Fruit fly (Drosophila melanogaster) whole organism, embryonic: ENCODE results near the gene Pebp1.

Experiments used
- Antp ChIP-seq: fragments of 200-800 bp; sonication (Bioruptor generic); optimal IDR thresholded peaks from 3 replicates; lab custom pipeline; 2016; ENCODE audit warnings: missing biosample characterization, missing genetic modification characterization
- Blimp-1 ChIP-seq: fragments of 200-800 bp; sonication (Bioruptor generic); optimal IDR thresholded peaks from 3 replicates; lab custom pipeline; 2018; ENCODE audit warnings: missing biosample characterization, missing genetic modification characterization, mild to moderate bottlenecking, moderate library complexity, missing genetic modification reagents
- CG10565 ChIP-seq: fragments of 200-800 bp; sonication (Bioruptor generic); optimal IDR thresholded peaks from 3 replicates; lab custom pipeline; 2016; ENCODE audit warnings: missing biosample characterization, mild to moderate bottlenecking, missing genetic modification characterization
- CG10654 ChIP-seq: fragments of 200-800 bp; sonication (Bioruptor generic); optimal IDR thresholded peaks from 2 replicates; lab custom pipeline; 2016; ENCODE audit warnings: missing biosample characterization, missing genetic modification characterization
- CG12299 ChIP-seq: fragments of 200-800 bp; sonication (Bioruptor generic); optimal IDR thresholded peaks from 2 replicates; lab custom pipeline; 2018; ENCODE audit warnings: missing biosample characterization, mild to moderate bottlenecking, missing genetic modification characterization
- CG12659 ChIP-seq: fragments of 200-800 bp; sonication (Bioruptor generic); optimal IDR thresholded peaks from 3 replicates; lab custom pipeline; 2017; ENCODE audit warnings: mild to moderate bottlenecking, missing biosample characterization, missing genetic modification reagents, missing genetic modification characterization
- CG12769 ChIP-seq: fragments of 200-800 bp; sonication (Bioruptor generic); optimal IDR thresholded peaks from 2 replicates; lab custom pipeline; 2019; ENCODE audit warnings: missing biosample characterization, mild to moderate bottlenecking, missing genetic modification characterization, moderate library complexity
- CG13287 ChIP-seq: fragments of 200-800 bp; sonication (Bioruptor generic); IDR thresholded peaks from 2 replicates; pipeline ENCODE4 v1.3.6; 2022; ENCODE audit warnings: missing biosample characterization, missing genetic modification characterization; ENCODE audit not compliant: partially characterized antibody
- CG15011 ChIP-seq: fragments of 200-800 bp; sonication (Bioruptor generic); optimal IDR thresholded peaks from 3 replicates; lab custom pipeline; 2018; ENCODE audit warnings: missing biosample characterization, mild to moderate bottlenecking, missing genetic modification characterization
- CG17802 ChIP-seq: fragments of 200-800 bp; sonication (Bioruptor generic); optimal IDR thresholded peaks from 2 replicates; lab custom pipeline; 2018; ENCODE audit warnings: missing biosample characterization, mild to moderate bottlenecking, missing genetic modification characterization, moderate library complexity
- CG2116 ChIP-seq: fragments of 200-800 bp; sonication (Bioruptor generic); optimal IDR thresholded peaks from 3 replicates; lab custom pipeline; 2018; ENCODE audit warnings: missing biosample characterization, mild to moderate bottlenecking, missing genetic modification characterization
- CG2120 ChIP-seq: fragments of 200-800 bp; sonication (Bioruptor generic); optimal IDR thresholded peaks from 3 replicates; lab custom pipeline; 2016; ENCODE audit warnings: missing biosample characterization, missing genetic modification characterization
- CG2129 ChIP-seq: fragments of 200-800 bp; sonication (Bioruptor generic); IDR thresholded peaks from 2 replicates; pipeline ENCODE4 v1.3.6; 2022; ENCODE audit warnings: missing biosample characterization, missing genetic modification characterization; ENCODE audit not compliant: partially characterized antibody
- CG2678 ChIP-seq: fragments of 200-800 bp; sonication (Bioruptor generic); optimal IDR thresholded peaks from 3 replicates; lab custom pipeline; 2019; ENCODE audit warnings: missing biosample characterization, mild to moderate bottlenecking, missing genetic modification characterization, moderate library complexity
- CG34376 ChIP-seq: fragments of 200-800 bp; sonication (Bioruptor generic); optimal IDR thresholded peaks from 2 replicates; lab custom pipeline; 2018; ENCODE audit warnings: missing biosample characterization, mild to moderate bottlenecking, missing genetic modification characterization
- CG3847 ChIP-seq: fragments of 200-800 bp; sonication (Bioruptor generic); IDR thresholded peaks from 2 replicates; pipeline ENCODE4 v1.3.6; 2022; ENCODE audit warnings: missing biosample characterization, missing genetic modification characterization
- CG7357 ChIP-seq: fragments of 200-800 bp; sonication (Bioruptor generic); IDR thresholded peaks from 3 replicates; pipeline ENCODE4 v1.3.6; 2022; ENCODE audit warnings: missing biosample characterization, missing genetic modification characterization
- CG7839 ChIP-seq: fragments of 200-800 bp; sonication (Bioruptor generic); optimal IDR thresholded peaks from 3 replicates; lab custom pipeline; 2018; ENCODE audit warnings: missing biosample characterization, mild to moderate bottlenecking, missing genetic modification characterization, moderate library complexity
- CG8765 ChIP-seq: fragments of 200-800 bp; sonication (Bioruptor generic); IDR thresholded peaks from 2 replicates; pipeline ENCODE4 v1.3.6; 2022; ENCODE audit warnings: missing biosample characterization, missing genetic modification characterization
- D19B ChIP-seq: fragments of 200-800 bp; sonication (Bioruptor generic); optimal IDR thresholded peaks from 2 replicates; lab custom pipeline; 2017; ENCODE audit warnings: missing biosample characterization, mild to moderate bottlenecking, missing genetic modification characterization
- E2f1 ChIP-seq: fragments of 200-800 bp; sonication (Bioruptor generic); IDR thresholded peaks from 2 replicates; pipeline ENCODE4 v1.3.6; 2022; ENCODE audit warnings: missing biosample characterization, missing genetic modification characterization
- Hr39 ChIP-seq: fragments of >200 bp; optimal IDR thresholded peaks from 2 replicates; lab custom pipeline; 2017
- Lpt ChIP-seq: fragments of >200 bp; optimal IDR thresholded peaks from 2 replicates; lab custom pipeline; 2018; ENCODE audit warnings: missing biosample characterization, missing genetic modification characterization
- MESR4 ChIP-seq: fragments of 200-800 bp; sonication (Bioruptor generic); optimal IDR thresholded peaks from 2 replicates; lab custom pipeline; 2018; ENCODE audit warnings: missing biosample characterization, mild to moderate bottlenecking, missing genetic modification characterization, moderate library complexity
- MTF-1 ChIP-seq: fragments of 200-800 bp; sonication (Bioruptor generic); optimal IDR thresholded peaks from 2 replicates; lab custom pipeline; 2018; ENCODE audit warnings: missing biosample characterization, mild to moderate bottlenecking, missing genetic modification characterization, borderline replicate concordance
- NC2α ChIP-seq: fragments of 200-800 bp; sonication (Bioruptor generic); optimal IDR thresholded peaks from 2 replicates; lab custom pipeline; 2016; ENCODE audit warnings: missing biosample characterization, missing genetic modification characterization
- NK7.1 ChIP-seq: fragments of 200-800 bp; sonication (Bioruptor generic); optimal IDR thresholded peaks from 3 replicates; lab custom pipeline; 2016; ENCODE audit warnings: missing biosample characterization, missing genetic modification characterization
- Neu2 ChIP-seq: fragments of 200-800 bp; sonication (Bioruptor generic); optimal IDR thresholded peaks from 3 replicates; lab custom pipeline; 2016; ENCODE audit warnings: missing biosample characterization, missing genetic modification characterization, borderline replicate concordance
- Nf-YC ChIP-seq: fragments of 200-800 bp; optimal IDR thresholded peaks from 3 replicates; lab custom pipeline; 2019; ENCODE audit warnings: missing biosample characterization, mild to moderate bottlenecking, missing genetic modification characterization, moderate library complexity
- Oli ChIP-seq: fragments of 200-800 bp; sonication (Bioruptor generic); optimal IDR thresholded peaks from 2 replicates; lab custom pipeline; 2018; ENCODE audit warnings: missing biosample characterization, mild to moderate bottlenecking, missing genetic modification characterization, moderate library complexity
- Optix ChIP-seq: fragments of 200-800 bp; sonication (Bioruptor generic); IDR thresholded peaks from 3 replicates; pipeline ENCODE4 v1.3.6; 2022; ENCODE audit warnings: missing biosample characterization, missing genetic modification characterization
- Pdp1 ChIP-seq, 2 experiments: fragments of 200-800 bp; sonication (Bioruptor generic); optimal IDR thresholded peaks; 3 replicates each; lab custom pipeline; 2016; ENCODE audit warnings: missing biosample characterization in 2 of 2, missing genetic modification characterization in 2 of 2, mild to moderate bottlenecking in 1 of 2, moderate library complexity in 1 of 2
- ac ChIP-seq: fragments of 200-800 bp; sonication (Bioruptor generic); optimal IDR thresholded peaks from 3 replicates; lab custom pipeline; 2017; ENCODE audit warnings: missing biosample characterization, mild to moderate bottlenecking, missing genetic modification characterization
- ato ChIP-seq: fragments of 200-800 bp; sonication (Bioruptor generic); IDR thresholded peaks from 2 replicates; pipeline ENCODE4 v1.3.6; 2022; ENCODE audit warnings: missing biosample characterization, missing genetic modification characterization; ENCODE audit not compliant: partially characterized antibody
- bowl ChIP-seq: fragments of 200-800 bp; sonication (Bioruptor generic); IDR thresholded peaks from 2 replicates; pipeline ENCODE4 v1.3.6; 2022; ENCODE audit warnings: missing biosample characterization, missing genetic modification characterization
- exex ChIP-seq: fragments of 200-800 bp; sonication (Bioruptor generic); optimal IDR thresholded peaks from 4 replicates; lab custom pipeline; 2018; ENCODE audit warnings: missing biosample characterization, mild to moderate bottlenecking, missing genetic modification characterization, moderate library complexity
- gfzf ChIP-seq: fragments of 200-800 bp; sonication (Bioruptor generic); optimal IDR thresholded peaks from 2 replicates; lab custom pipeline; 2016; ENCODE audit warnings: missing biosample characterization, mild to moderate bottlenecking, missing genetic modification characterization, moderate library complexity
- grn ChIP-seq: fragments of 200-800 bp; sonication (Bioruptor generic); optimal IDR thresholded peaks from 3 replicates; lab custom pipeline; 2017; ENCODE audit warnings: missing biosample characterization, missing genetic modification characterization
- hth ChIP-seq: fragments of >200 bp; optimal IDR thresholded peaks from 2 replicates; lab custom pipeline; 2017; ENCODE audit warnings: inconsistent platforms
- mld ChIP-seq: fragments of 200-800 bp; sonication (Bioruptor generic); IDR thresholded peaks from 3 replicates; pipeline ENCODE4 v1.3.6; 2022; ENCODE audit warnings: missing biosample characterization, missing genetic modification characterization; ENCODE audit not compliant: partially characterized antibody
- phol ChIP-seq: fragments of 200-800 bp; sonication (Bioruptor generic); optimal IDR thresholded peaks from 3 replicates; lab custom pipeline; 2018; ENCODE audit warnings: missing biosample characterization, mild to moderate bottlenecking, missing genetic modification characterization, moderate library complexity
- pzg ChIP-seq: fragments of 200-800 bp; sonication (Bioruptor generic); optimal IDR thresholded peaks from 3 replicates; lab custom pipeline; 2018; ENCODE audit warnings: missing biosample characterization, mild to moderate bottlenecking, missing genetic modification characterization, moderate library complexity
- ro ChIP-seq: fragments of 200-800 bp; sonication (Bioruptor generic); IDR thresholded peaks from 2 replicates; pipeline ENCODE4 v1.3.6; 2022; ENCODE audit warnings: missing biosample characterization, missing genetic modification characterization
- tna ChIP-seq: fragments of 200-800 bp; sonication (Bioruptor generic); IDR thresholded peaks from 2 replicates; pipeline ENCODE4 v1.3.6; 2022; ENCODE audit warnings: missing biosample characterization, missing genetic modification characterization; ENCODE audit not compliant: partially characterized antibody

Gene Pebp1

DNA sequence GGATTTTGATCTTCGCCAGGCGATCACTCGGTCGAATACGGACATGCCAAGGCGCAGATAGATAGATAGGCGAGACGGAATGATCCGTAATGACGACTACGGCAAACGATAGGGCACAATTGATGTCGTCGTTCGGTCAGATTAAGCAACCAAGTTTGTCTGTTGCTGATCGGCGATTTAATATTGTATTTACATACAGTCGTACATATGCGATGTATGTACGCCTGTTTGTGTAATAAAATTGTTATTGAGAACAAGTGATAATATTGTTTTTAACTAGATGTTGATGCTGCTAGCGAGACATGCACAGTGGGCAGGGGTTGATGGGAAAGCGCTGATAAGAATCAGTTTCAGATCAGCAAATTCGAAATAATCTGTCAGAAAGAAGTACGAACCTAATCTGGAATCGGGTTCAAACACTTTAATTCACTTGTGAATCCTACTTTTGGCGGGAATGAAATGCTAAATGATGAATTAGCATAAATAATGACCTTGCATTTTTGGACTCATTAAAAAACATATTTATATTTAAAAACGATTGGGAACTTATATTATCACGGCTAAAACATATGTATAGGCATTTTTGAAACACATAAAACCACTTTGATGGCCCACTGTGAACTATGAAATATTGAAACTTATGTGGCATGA lies 10.4 kb upstream of the Pebp1 start (continued):
- peak; percentile 33 for TF ChIP-seq CG2678 (tag; lab: Kevin White, UChicago)
- peak; percentile 37 for TF ChIP-seq CG7839
- peak; percentile 4 for TF ChIP-seq CG2120
- TF ChIP-seq phol (tag; lab: Kevin White, UChicago): peak; percentile 26

DNA sequence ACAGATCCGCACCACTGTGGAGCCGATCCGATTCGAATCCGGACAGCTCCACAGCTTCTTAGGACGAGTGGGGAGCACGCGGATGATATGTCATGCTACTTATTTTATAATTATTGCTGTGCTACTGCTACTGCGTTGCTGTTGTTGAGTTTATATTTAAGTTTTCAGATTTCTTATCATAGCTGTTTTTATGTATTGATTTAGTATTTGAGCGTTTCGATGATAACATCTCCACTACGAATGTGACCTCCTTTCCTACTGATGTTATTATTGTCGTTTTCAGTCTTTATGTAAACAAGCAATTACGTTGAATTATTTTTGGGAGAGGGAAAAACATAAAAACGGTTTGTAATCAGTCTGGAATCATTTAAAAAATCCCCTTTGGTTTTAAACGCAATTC lies 9.8 kb upstream of the Pebp1 start:
- TF ChIP-seq ac (no peak), Pdp1 (GFP tag; optimal IDR thresholded peaks at IDR 0.05; lab: Kevin White, UChicago) (peak in 1 of 2 experiments; percentile 67), CG34376 (GFP tag; lab: Kevin White, UChicago) (peak; percentile 98), grn (GFP tag; lab: Kevin White, UChicago) (peak; percentile 59), exex (peak; percentile 51), mld (no peak), CG2129 (no peak), CG15011 (GFP tag; lab: Kevin White, UChicago) (no peak)

DNA sequence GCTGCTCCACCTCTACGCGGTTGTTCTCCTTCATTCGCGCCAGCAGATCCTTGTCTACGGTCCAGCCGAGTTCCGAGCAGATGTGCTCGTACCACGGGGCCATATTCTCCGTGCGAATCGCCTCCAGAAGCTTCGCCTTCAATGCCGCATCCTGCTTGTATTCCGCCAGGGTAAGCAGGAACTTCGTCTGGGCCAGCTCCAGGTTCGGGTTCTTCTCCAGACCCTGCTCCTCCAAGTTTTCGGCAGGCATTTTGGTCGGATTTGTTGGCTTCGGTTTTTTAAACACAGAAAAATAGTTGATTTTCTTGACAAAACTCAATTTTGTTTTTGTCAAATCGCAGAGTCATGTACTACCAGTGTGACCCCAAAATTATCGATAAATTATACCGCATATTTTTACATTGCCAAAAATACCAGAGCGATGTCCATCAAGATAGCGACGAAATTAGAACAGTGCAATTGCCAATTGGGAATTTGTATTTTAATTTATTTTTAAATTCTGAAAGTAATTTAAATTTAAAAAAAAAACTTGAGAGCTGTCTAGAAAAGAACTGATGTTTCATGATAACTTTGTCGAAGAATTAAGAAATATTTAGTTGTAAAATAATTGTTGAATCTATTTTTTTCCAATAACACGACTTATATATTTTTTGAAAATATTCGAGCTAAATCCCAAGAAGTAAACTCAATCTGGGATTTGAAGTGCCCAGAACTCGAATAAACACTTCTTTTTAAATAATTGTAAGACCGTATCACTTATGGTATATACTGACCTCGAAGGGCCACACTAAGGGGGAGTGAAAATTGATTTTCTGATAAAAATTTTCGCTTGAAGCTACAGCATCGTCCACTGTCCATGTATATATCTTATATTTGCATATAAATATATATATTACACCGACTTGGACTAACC lies 3.9 kb upstream of the Pebp1 start, which contains the start of the genes Rpn7 and AP-2mu:
Gene Rpn7, minus strand, starts transcription at position 382 of the 913 bp plus-strand sequence.
Gene AP-2mu, plus strand, starts transcription at position 783 of the 913 bp plus-strand sequence.
- TF ChIP-seq CG13287 (GFP tag; lab: Robert Waterston, UW) (no peak; the same call in 1 of the 2 replicates), NK7.1 (no peak), ro (GFP tag; lab: Robert Waterston, UW) (no peak), CG7839 (peak; percentile 28), Oli (tag; lab: Kevin White, UChicago) (no peak), CG12769 (tag; lab: Kevin White, UChicago) (no peak), CG8765 (GFP tag; lab: Robert Waterston, UW) (no peak), CG3847 (GFP tag; lab: Robert Waterston, UW) (no peak), CG2116 (peak; percentile 54), CG12299 (tag; lab: Kevin White, UChicago) (no peak), tna (GFP tag; lab: Robert Waterston, UW) (no peak), CG10654 (GFP tag; lab: Kevin White, UChicago) (peak; percentile 1), phol (tag; lab: Kevin White, UChicago) (peak; percentile 44), CG12659 (peak; percentile 70), MESR4 (peak; percentile 57), hth (lab: Kevin White, UChicago) (no peak), CG2120 (peak; percentile 28), Blimp-1 (no peak), NC2α (GFP tag; lab: Kevin White, UChicago) (no peak), Nf-YC (tag; lab: Kevin White, UChicago) (peak; percentile 9), Optix (GFP tag; lab: Robert Waterston, UW) (no peak), Lpt (GFP tag; lab: Kevin White, UChicago) (no peak), Neu2 (GFP tag; lab: Kevin White, UChicago) (no peak), ato (GFP tag; lab: Robert Waterston, UW) (no peak), E2f1 (no peak), CG7357 (GFP tag; lab: Robert Waterston, UW) (no peak), gfzf (GFP tag; lab: Kevin White, UChicago) (peak; percentile 64), D19B (GFP tag; lab: Kevin White, UChicago) (no peak), pzg (GFP tag; lab: Kevin White, UChicago) (peak; percentile 52), Antp (GFP tag; lab: Kevin White, UChicago) (no peak), MTF-1 (GFP tag; lab: Kevin White, UChicago) (no peak), Hr39 (no peak), CG17802 (tag; lab: Kevin White, UChicago) (no peak), CG10565 (GFP tag; lab: Kevin White, UChicago) (no peak), bowl (GFP tag; lab: Robert Waterston, UW) (no peak)
